Fruit fly (Drosophila melanogaster): ENCODE results near the gene CG15544.

CG15544 gene

DNA sequence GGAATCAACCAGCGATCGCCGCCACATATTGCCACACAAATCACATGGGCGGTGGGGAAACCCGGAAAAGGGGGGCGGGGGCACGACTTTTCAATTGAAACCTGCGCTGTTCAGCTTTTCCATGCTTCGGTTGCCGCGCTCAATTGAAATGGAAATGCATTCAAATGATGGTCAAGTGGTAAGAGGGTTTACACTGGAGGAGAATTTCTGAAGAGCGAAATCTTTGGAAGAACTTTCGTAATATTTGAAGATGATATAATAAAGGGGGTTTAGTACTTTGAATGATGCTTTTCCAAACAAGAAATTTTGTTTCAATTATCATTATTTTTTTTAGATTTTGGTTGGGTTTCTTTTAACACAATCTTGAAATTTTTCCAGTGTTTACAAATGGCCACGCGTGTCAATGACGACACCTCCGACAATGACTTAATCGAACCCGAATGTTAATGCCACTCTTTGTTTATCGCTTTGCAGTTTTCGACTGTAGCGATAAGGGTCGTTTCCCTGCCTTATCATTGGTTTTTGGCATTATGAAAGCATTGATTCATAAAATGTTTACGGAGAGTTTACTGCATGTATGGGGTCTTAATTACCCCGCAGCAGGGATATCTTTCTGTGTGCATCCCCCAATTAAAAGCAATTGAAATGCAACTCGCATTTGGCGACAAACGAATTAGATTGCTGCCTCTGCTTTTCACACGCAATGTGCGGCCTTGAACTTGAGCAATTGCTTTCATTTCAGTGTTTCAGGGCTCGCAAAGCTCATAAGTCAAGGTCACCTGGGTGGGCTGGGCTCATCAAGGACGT, 15.0 kb upstream of the CG15544 start (continued):
- TF ChIP-seq vvl (GFP tag; IDR thresholded peaks at IDR 0.05) (no peak), Camta (GFP tag; optimal IDR thresholded peaks at IDR 0.05) (no peak), CG6689 (GFP tag; IDR thresholded peaks at IDR 0.05) (peak; percentile 18; the same call in 1 of the 2 replicates), cad (GFP tag; optimal IDR thresholded peaks at IDR 0.05) (no peak), CG7556 (GFP tag; optimal IDR thresholded peaks at IDR 0.05) (peak; percentile 8), Atf-2 (GFP tag; optimal IDR thresholded peaks at IDR 0.05) (no peak), Dek (tag; optimal IDR thresholded peaks at IDR 0.05) (peak; percentile 12), CG4360 (GFP tag; IDR thresholded peaks at IDR 0.05) (no peak), CG12391 (tag; optimal IDR thresholded peaks at IDR 0.05) (peak; percentile 67), hkb (optimal IDR thresholded peaks at IDR 0.05) (no peak), hkb (GFP tag; IDR thresholded peaks at IDR 0.05) (no peak; the same call in 1 of the 2 replicates), Dll (GFP tag; IDR thresholded peaks at IDR 0.05; ENCODE audit: partially characterized antibody) (no peak), CG18599 (GFP tag; optimal IDR thresholded peaks at IDR 0.05) (peak; percentile 25), CG6813 (GFP tag; optimal IDR thresholded peaks at IDR 0.05) (no peak), abd-A (tag; optimal IDR thresholded peaks at IDR 0.05) (no peak), kah (GFP tag; optimal IDR thresholded peaks at IDR 0.05) (no peak), CoRest (tag; optimal IDR thresholded peaks at IDR 0.05) (peak; percentile 45), Asciz (GFP tag; optimal IDR thresholded peaks at IDR 0.05) (no peak), zfh1 (GFP tag; IDR thresholded peaks at IDR 0.05) (no peak), ab (GFP tag; optimal IDR thresholded peaks at IDR 0.05) (no peak), MBD-R2 (GFP tag; IDR thresholded peaks at IDR 0.05) (no peak), CG12071 (GFP tag; optimal IDR thresholded peaks at IDR 0.05) (no peak), tin (GFP tag; optimal IDR thresholded peaks at IDR 0.05) (peak; percentile 20), CG10147 (GFP tag; optimal IDR thresholded peaks at IDR 0.05) (no peak), CG7839 (tag; optimal IDR thresholded peaks at IDR 0.05) (peak; percentile 60), Hr51 (GFP tag; optimal IDR thresholded peaks at IDR 0.05) (peak in 1 of 2 experiments; percentile 78), CG3847 (GFP tag; IDR thresholded peaks at IDR 0.05) (peak; percentile 40; the same call in 1 of the 2 replicates), D19A (tag; optimal IDR thresholded peaks at IDR 0.05) (peak; percentile 22), H15 (GFP tag; IDR thresholded peaks at IDR 0.05) (no peak), CG13894 (tag; optimal IDR thresholded peaks at IDR 0.05) (no peak), Ets97D (GFP tag; optimal IDR thresholded peaks at IDR 0.05) (no peak), CG30431 (GFP tag; optimal IDR thresholded peaks at IDR 0.05) (no peak), CG34422 (GFP tag; IDR thresholded peaks at IDR 0.05) (no peak), CG6765 (GFP tag; optimal IDR thresholded peaks at IDR 0.05) (no peak), CG17612 (GFP tag; IDR thresholded peaks at IDR 0.05) (no peak), CTCF (GFP tag; optimal IDR thresholded peaks at IDR 0.05) (no peak), Atf6 (GFP tag; IDR thresholded peaks at IDR 0.05) (peak; percentile 50; the same call in 1 of the 2 replicates), Fer2 (tag; optimal IDR thresholded peaks at IDR 0.05) (no peak), HLHmδ (GFP tag; optimal IDR thresholded peaks at IDR 0.05) (no peak), CG11247 (GFP tag; IDR thresholded peaks at IDR 0.05) (no peak), psq (GFP tag; optimal IDR thresholded peaks at IDR 0.05) (no peak), p53 (GFP tag; optimal IDR thresholded peaks at IDR 0.05) (no peak), CG10274 (GFP tag; optimal IDR thresholded peaks at IDR 0.05) (no peak), pan (optimal IDR thresholded peaks at IDR 0.05) (no peak), pan (GFP tag; optimal IDR thresholded peaks at IDR 0.05 in 1 of 2, IDR thresholded peaks at IDR 0.05 in 1 of 2) (peak in 1 of 2 experiments; percentile 10), ttk (GFP tag; IDR thresholded peaks at IDR 0.05) (no peak), Aef1 (GFP tag; IDR thresholded peaks at IDR 0.05) (peak; percentile 37; the same call in 2 of the 3 replicates), vnd (GFP tag; IDR thresholded peaks at IDR 0.05; ENCODE audit: partially characterized antibody) (no peak), ara (GFP tag; IDR thresholded peaks at IDR 0.05) (no peak), CG3163 (GFP tag; optimal IDR thresholded peaks at IDR 0.05) (no peak), trh (GFP tag; optimal IDR thresholded peaks at IDR 0.05) (no peak)

Measured in whole organism, embryonic.